Fruit fly (Drosophila melanogaster) whole organism, embryonic: ENCODE data around the gene ND-30.
A peak's percentile ranks its signal among the peaks of the same experiment; 100 is the strongest.

ENCODE experiments used
- CG10565 ChIP-seq: fragments of 200-800 bp; sonication (Bioruptor generic); optimal IDR thresholded peaks from 3 replicates; lab custom pipeline; 2016; ENCODE audit warnings: missing biosample characterization, mild to moderate bottlenecking, missing genetic modification characterization
- CG11085 ChIP-seq: fragments of 200-800 bp; sonication (Bioruptor generic); IDR thresholded peaks from 2 replicates; pipeline ENCODE4 v1.3.6; 2022; ENCODE audit warnings: missing biosample characterization, missing genetic modification characterization
- CG11247 ChIP-seq: fragments of 200-800 bp; sonication (Bioruptor generic); IDR thresholded peaks from 2 replicates; pipeline ENCODE4 v1.3.6; 2022; ENCODE audit warnings: missing biosample characterization, missing genetic modification characterization
- CG12104 ChIP-seq: fragments of 200-800 bp; sonication (Bioruptor generic); optimal IDR thresholded peaks from 3 replicates; lab custom pipeline; 2016; ENCODE audit warnings: missing biosample characterization, missing genetic modification characterization
- CG14965 ChIP-seq: fragments of 200-800 bp; sonication (Bioruptor generic); optimal IDR thresholded peaks from 2 replicates; lab custom pipeline; 2016; ENCODE audit warnings: missing biosample characterization, missing genetic modification characterization, borderline replicate concordance
- CG1529 ChIP-seq: fragments of 200-800 bp; sonication (Bioruptor generic); optimal IDR thresholded peaks from 3 replicates; lab custom pipeline; 2018; ENCODE audit warnings: missing biosample characterization, missing genetic modification characterization
- CG15601 ChIP-seq: fragments of 200-800 bp; sonication (Bioruptor generic); optimal IDR thresholded peaks from 3 replicates; lab custom pipeline; 2019; ENCODE audit warnings: missing biosample characterization, mild to moderate bottlenecking, missing genetic modification characterization, moderate library complexity
- CG1602 ChIP-seq: fragments of 200-800 bp; sonication (Bioruptor generic); optimal IDR thresholded peaks from 3 replicates; lab custom pipeline; 2016; ENCODE audit warnings: missing biosample characterization, missing genetic modification characterization
- CG1647 ChIP-seq: fragments of 200-800 bp; sonication (Bioruptor generic); optimal IDR thresholded peaks from 3 replicates; lab custom pipeline; 2016; ENCODE audit warnings: missing biosample characterization, missing genetic modification characterization
- CG17186 ChIP-seq: fragments of 200-800 bp; sonication (Bioruptor generic); optimal IDR thresholded peaks from 3 replicates; lab custom pipeline; 2017; ENCODE audit warnings: missing biosample characterization, missing genetic modification reagents, missing genetic modification characterization
- CG17385 ChIP-seq: fragments of 200-800 bp; sonication (Bioruptor generic); optimal IDR thresholded peaks from 3 replicates; lab custom pipeline; 2018; ENCODE audit warnings: missing biosample characterization, mild to moderate bottlenecking, missing genetic modification characterization
- CG30020 ChIP-seq: fragments of 200-800 bp; optimal IDR thresholded peaks from 2 replicates; lab custom pipeline; 2019; ENCODE audit warnings: missing biosample characterization, mild to moderate bottlenecking, missing genetic modification characterization, moderate library complexity
- CG30403 ChIP-seq: fragments of 200-800 bp; sonication (Bioruptor generic); optimal IDR thresholded peaks from 3 replicates; lab custom pipeline; 2016; ENCODE audit warnings: missing biosample characterization, missing genetic modification characterization
- CG31388 ChIP-seq: fragments of 200-800 bp; sonication (Bioruptor generic); optimal IDR thresholded peaks from 2 replicates; lab custom pipeline; 2016; ENCODE audit warnings: missing biosample characterization, missing genetic modification characterization
- CG32532 ChIP-seq: fragments of 200-800 bp; sonication (Bioruptor generic); IDR thresholded peaks from 2 replicates; pipeline ENCODE4 v1.3.6; 2022; ENCODE audit warnings: missing biosample characterization, missing genetic modification characterization
- CG3838 ChIP-seq: fragments of 200-800 bp; sonication (Bioruptor generic); optimal IDR thresholded peaks from 3 replicates; lab custom pipeline; 2016; ENCODE audit warnings: missing biosample characterization, missing genetic modification characterization
- CG4424 ChIP-seq: fragments of 200-800 bp; sonication (Bioruptor generic); optimal IDR thresholded peaks from 3 replicates; lab custom pipeline; 2016; ENCODE audit warnings: missing biosample characterization, missing genetic modification characterization
- CG4707 ChIP-seq: fragments of 200-800 bp; sonication (Bioruptor generic); optimal IDR thresholded peaks from 2 replicates; lab custom pipeline; 2018; ENCODE audit warnings: missing biosample characterization, mild to moderate bottlenecking, missing genetic modification characterization, moderate library complexity
- CG6272 ChIP-seq: fragments of 200-800 bp; sonication (Bioruptor generic); IDR thresholded peaks from 2 replicates; pipeline ENCODE4 v1.3.6; 2022; ENCODE audit warnings: missing biosample characterization, missing genetic modification characterization
- CG6683 ChIP-seq: fragments of 200-800 bp; sonication (Bioruptor generic); optimal IDR thresholded peaks from 2 replicates; lab custom pipeline; 2017; ENCODE audit warnings: missing biosample characterization, mild to moderate bottlenecking, missing genetic modification characterization, missing genetic modification reagents
- CG6765 ChIP-seq: fragments of 200-800 bp; sonication (Bioruptor generic); optimal IDR thresholded peaks from 3 replicates; lab custom pipeline; 2017; ENCODE audit warnings: missing biosample characterization, mild to moderate bottlenecking, missing genetic modification characterization
- CG8359 ChIP-seq: fragments of 200-800 bp; sonication (Bioruptor generic); optimal IDR thresholded peaks from 2 replicates; lab custom pipeline; 2017; ENCODE audit warnings: missing biosample characterization, mild to moderate bottlenecking, missing genetic modification characterization, borderline replicate concordance
- Fer1 ChIP-seq: fragments of 200-800 bp; sonication (Bioruptor generic); optimal IDR thresholded peaks from 2 replicates; lab custom pipeline; 2017; ENCODE audit warnings: missing biosample characterization, mild to moderate bottlenecking, missing genetic modification characterization
- Hr78 ChIP-seq, 2 experiments: fragments of 200-800 bp in 1 of 2; fragments of >200 bp in 1 of 2; sonication (Bioruptor generic) in 1 of 2; optimal IDR thresholded peaks; 2 replicates each; lab custom pipeline; 2017 to 2019; ENCODE audit warnings: missing biosample characterization in 2 of 2, missing genetic modification characterization in 2 of 2, mild to moderate bottlenecking in 1 of 2, moderate library complexity in 1 of 2
- NK7.1 ChIP-seq: fragments of 200-800 bp; sonication (Bioruptor generic); optimal IDR thresholded peaks from 3 replicates; lab custom pipeline; 2016; ENCODE audit warnings: missing biosample characterization, missing genetic modification characterization
- Side ChIP-seq: fragments of 200-800 bp; sonication (Bioruptor generic); optimal IDR thresholded peaks from 2 replicates; lab custom pipeline; 2016; ENCODE audit warnings: missing biosample characterization, missing genetic modification characterization
- Sry-δ ChIP-seq: fragments of 200-800 bp; sonication (Bioruptor generic); optimal IDR thresholded peaks from 2 replicates; lab custom pipeline; 2016; ENCODE audit warnings: missing biosample characterization, missing genetic modification characterization
- Stat92E ChIP-seq, 3 experiments: fragments of >200 bp in 2 of 3; fragments of 200-800 bp in 1 of 3; sonication (Bioruptor generic) in 1 of 3; optimal IDR thresholded peaks; 2 replicates each; lab custom pipeline; 2017 to 2019; ENCODE audit warnings: missing biosample characterization in 3 of 3, missing genetic modification characterization in 3 of 3, mild to moderate bottlenecking in 1 of 3, moderate library complexity in 1 of 3
- ac ChIP-seq: fragments of 200-800 bp; sonication (Bioruptor generic); optimal IDR thresholded peaks from 3 replicates; lab custom pipeline; 2017; ENCODE audit warnings: missing biosample characterization, mild to moderate bottlenecking, missing genetic modification characterization
- ap ChIP-seq: fragments of 200-800 bp; sonication (Bioruptor generic); IDR thresholded peaks from 2 replicates; pipeline ENCODE4 v1.3.6; 2022; ENCODE audit warnings: missing biosample characterization, missing genetic modification characterization
- crp ChIP-seq, 2 experiments: fragments of 200-800 bp; sonication (Bioruptor generic); optimal IDR thresholded peaks; 2 replicates in 1 of 2; 3 replicates in 1 of 2; lab custom pipeline; 2017; ENCODE audit warnings: missing biosample characterization in 2 of 2, missing genetic modification characterization in 2 of 2, mild to moderate bottlenecking in 1 of 2, moderate library complexity in 1 of 2
- cwo ChIP-seq: fragments of 200-800 bp; sonication (Bioruptor generic); optimal IDR thresholded peaks from 3 replicates; lab custom pipeline; 2017; ENCODE audit warnings: missing biosample characterization, missing genetic modification characterization, mild to moderate bottlenecking, moderate library complexity, missing genetic modification reagents
- emc ChIP-seq: fragments of 200-800 bp; sonication (Bioruptor generic); optimal IDR thresholded peaks from 2 replicates; lab custom pipeline; 2016; ENCODE audit warnings: missing biosample characterization, missing genetic modification characterization
- ems ChIP-seq: fragments of 200-800 bp; sonication (Bioruptor generic); optimal IDR thresholded peaks from 3 replicates; lab custom pipeline; 2016; ENCODE audit warnings: missing biosample characterization, missing genetic modification characterization
- en ChIP-seq: fragments of 200-800 bp; sonication (Bioruptor generic); optimal IDR thresholded peaks from 2 replicates; lab custom pipeline; 2016; ENCODE audit warnings: missing biosample characterization, missing genetic modification characterization
- fd102C ChIP-seq: fragments of 200-800 bp; sonication (Bioruptor generic); optimal IDR thresholded peaks from 2 replicates; lab custom pipeline; 2018; ENCODE audit warnings: missing biosample characterization, mild to moderate bottlenecking, missing genetic modification characterization, moderate library complexity
- fd64A ChIP-seq: fragments of 200-800 bp; sonication (Bioruptor generic); optimal IDR thresholded peaks from 3 replicates; lab custom pipeline; 2018; ENCODE audit warnings: missing biosample characterization, mild to moderate bottlenecking, missing genetic modification characterization
- ftz-f1 ChIP-seq: fragments of 200-800 bp; sonication (Bioruptor generic); optimal IDR thresholded peaks from 2 replicates; lab custom pipeline; 2016; ENCODE audit warnings: missing biosample characterization, missing genetic modification characterization
- gem ChIP-seq: fragments of 200-800 bp; sonication (Bioruptor generic); optimal IDR thresholded peaks from 2 replicates; lab custom pipeline; 2019; ENCODE audit warnings: missing biosample characterization, mild to moderate bottlenecking, missing genetic modification characterization, moderate library complexity
- gro ChIP-seq: fragments of 200-800 bp; sonication (Bioruptor generic); optimal IDR thresholded peaks from 2 replicates; lab custom pipeline; 2016; ENCODE audit warnings: missing biosample characterization, missing genetic modification characterization
- her ChIP-seq: fragments of 200-800 bp; sonication (Bioruptor generic); optimal IDR thresholded peaks from 2 replicates; lab custom pipeline; 2016; ENCODE audit warnings: missing biosample characterization, missing genetic modification characterization
- lola ChIP-seq, 3 experiments: fragments of >200 bp in 2 of 3; fragments of 200-800 bp in 1 of 3; sonication (Bioruptor generic) in 1 of 3; optimal IDR thresholded peaks; 2 replicates each; lab custom pipeline; 2017 to 2019; ENCODE audit warnings: missing biosample characterization in 3 of 3, missing genetic modification characterization in 3 of 3, mild to moderate bottlenecking in 1 of 3, moderate library complexity in 1 of 3
- luna ChIP-seq: fragments of 200-800 bp; sonication (Bioruptor generic); optimal IDR thresholded peaks from 2 replicates; lab custom pipeline; 2016; ENCODE audit warnings: missing biosample characterization, missing genetic modification characterization
- nerfin-2 ChIP-seq: fragments of 200-800 bp; sonication (Bioruptor generic); IDR thresholded peaks from 2 replicates; pipeline ENCODE4 v1.3.6; 2022; ENCODE audit warnings: missing biosample characterization, missing genetic modification characterization; ENCODE audit not compliant: partially characterized antibody
- oc ChIP-seq: fragments of 200-800 bp; sonication (Bioruptor generic); optimal IDR thresholded peaks from 2 replicates; lab custom pipeline; 2018; ENCODE audit warnings: missing biosample characterization, mild to moderate bottlenecking, missing genetic modification characterization, moderate library complexity
- schlank ChIP-seq: fragments of 200-800 bp; sonication (Bioruptor generic); optimal IDR thresholded peaks from 2 replicates; lab custom pipeline; 2018; ENCODE audit warnings: missing biosample characterization, mild to moderate bottlenecking, missing genetic modification characterization
- slp2 ChIP-seq: fragments of 200-800 bp; sonication (Bioruptor generic); optimal IDR thresholded peaks from 2 replicates; lab custom pipeline; 2016; ENCODE audit warnings: missing biosample characterization, missing genetic modification characterization
- tgo ChIP-seq: fragments of 200-800 bp; sonication (Bioruptor generic); IDR thresholded peaks from 3 replicates; pipeline ENCODE4 v1.3.6; 2022; ENCODE audit warnings: missing biosample characterization, missing genetic modification characterization
- unpg ChIP-seq: fragments of 200-800 bp; sonication (Bioruptor generic); optimal IDR thresholded peaks from 3 replicates; lab custom pipeline; 2018; ENCODE audit warnings: missing biosample characterization, mild to moderate bottlenecking, missing genetic modification characterization, moderate library complexity
- yki ChIP-seq: fragments of >200 bp; optimal IDR thresholded peaks from 3 replicates; lab custom pipeline; 2018

The ND-30 gene

dm6 chr3L:3179474-3179873 is 20.1 kb upstream of the ND-30 start (continued):
- no peak for TF ChIP-seq Sry-δ
- TF ChIP-seq ac, result peak; percentile 26
- no peak for TF ChIP-seq oc (tag; lab: Kevin White, UChicago)
- TF ChIP-seq CG6765 (GFP tag; lab: Kevin White, UChicago), result peak; percentile 84
- TF ChIP-seq crp (GFP tag; optimal IDR thresholded peaks at IDR 0.05; lab: Kevin White, UChicago), result peak in 1 of 2 experiments; percentile 2
- peak; percentile 50 for TF ChIP-seq CG14965 (GFP tag; lab: Kevin White, UChicago)
- peak; percentile 88 for TF ChIP-seq ems (GFP tag; lab: Kevin White, UChicago)
- TF ChIP-seq CG12104 (GFP tag; lab: Kevin White, UChicago), result peak; percentile 70
- no peak for TF ChIP-seq Fer1
- TF ChIP-seq Stat92E (GFP tag; optimal IDR thresholded peaks at IDR 0.05; lab: Kevin White, UChicago), result peak in 1 of 3 experiments; percentile 64
- peak; percentile 70 for TF ChIP-seq slp2 (GFP tag; lab: Kevin White, UChicago)
- TF ChIP-seq CG32532 (GFP tag; lab: Robert Waterston, UW), result peak; percentile 89
- no peak for TF ChIP-seq CG30020 (tag; lab: Kevin White, UChicago)
- peak; percentile 61 for TF ChIP-seq ap (GFP tag; lab: Robert Waterston, UW)
- TF ChIP-seq lola (GFP tag; optimal IDR thresholded peaks at IDR 0.05; lab: Kevin White, UChicago), result peak in 1 of 3 experiments; percentile 80
- peak; percentile 75 for TF ChIP-seq CG6272 (GFP tag; lab: Robert Waterston, UW)
- TF ChIP-seq nerfin-2 (GFP tag; lab: Robert Waterston, UW), result no peak
- peak; percentile 41 for TF ChIP-seq luna (GFP tag; lab: Kevin White, UChicago)
- TF ChIP-seq ftz-f1 (GFP tag; lab: Kevin White, UChicago), result peak; percentile 93
- TF ChIP-seq Hr78 (GFP tag; optimal IDR thresholded peaks at IDR 0.05; lab: Kevin White, UChicago), result no peak
- TF ChIP-seq CG11247 (GFP tag; lab: Robert Waterston, UW), result peak; percentile 86
- TF ChIP-seq CG17385 (GFP tag; lab: Kevin White, UChicago), result peak; percentile 82
- no peak for TF ChIP-seq CG15601 (tag; lab: Kevin White, UChicago)
- peak; percentile 85 for TF ChIP-seq cwo (GFP tag; lab: Kevin White, UChicago)
- TF ChIP-seq emc (GFP tag; lab: Kevin White, UChicago), result no peak
- peak; percentile 57 for TF ChIP-seq fd64A (GFP tag; lab: Kevin White, UChicago)
- TF ChIP-seq CG17186 (GFP tag; lab: Kevin White, UChicago), result peak; percentile 18
- peak; percentile 63 for TF ChIP-seq CG4707
- TF ChIP-seq gem (tag; lab: Kevin White, UChicago), result peak; percentile 93
- peak; percentile 87 for TF ChIP-seq tgo (GFP tag; lab: Robert Waterston, UW)
- TF ChIP-seq CG31388 (GFP tag; lab: Kevin White, UChicago), result peak; percentile 44
- TF ChIP-seq unpg (GFP tag; lab: Kevin White, UChicago), result peak; percentile 94
- TF ChIP-seq CG30403 (GFP tag; lab: Kevin White, UChicago), result peak; percentile 86
- TF ChIP-seq her (GFP tag; lab: Kevin White, UChicago), result peak; percentile 76
- peak; percentile 68 for TF ChIP-seq schlank (tag; lab: Kevin White, UChicago)
- peak; percentile 79 for TF ChIP-seq CG11085 (GFP tag; lab: Robert Waterston, UW)
- TF ChIP-seq CG1529, result peak; percentile 62
- peak; percentile 70 for TF ChIP-seq CG10565 (GFP tag; lab: Kevin White, UChicago)
- TF ChIP-seq CG1602, result peak; percentile 77
- TF ChIP-seq CG3838 (GFP tag; lab: Kevin White, UChicago), result peak; percentile 4
- peak; percentile 79 for TF ChIP-seq CG6683 (GFP tag; lab: Kevin White, UChicago)
- no peak for TF ChIP-seq yki
- TF ChIP-seq gro (GFP tag; lab: Kevin White, UChicago), result peak; percentile 94
- TF ChIP-seq CG8359 (GFP tag; lab: Kevin White, UChicago), result peak; percentile 79
- peak; percentile 25 for TF ChIP-seq fd102C (GFP tag; lab: Kevin White, UChicago)
- peak; percentile 61 for TF ChIP-seq CG1647 (GFP tag; lab: Kevin White, UChicago)
- TF ChIP-seq en (GFP tag; lab: Kevin White, UChicago), result peak; percentile 79
- peak; percentile 90 for TF ChIP-seq CG4424
- peak; percentile 78 for TF ChIP-seq NK7.1 (GFP tag; lab: Kevin White, UChicago)
- TF ChIP-seq Side (GFP tag; lab: Kevin White, UChicago), result peak; percentile 86
